Fruit fly (Drosophila melanogaster): ENCODE results near the gene tx.

The tx gene

DNA sequence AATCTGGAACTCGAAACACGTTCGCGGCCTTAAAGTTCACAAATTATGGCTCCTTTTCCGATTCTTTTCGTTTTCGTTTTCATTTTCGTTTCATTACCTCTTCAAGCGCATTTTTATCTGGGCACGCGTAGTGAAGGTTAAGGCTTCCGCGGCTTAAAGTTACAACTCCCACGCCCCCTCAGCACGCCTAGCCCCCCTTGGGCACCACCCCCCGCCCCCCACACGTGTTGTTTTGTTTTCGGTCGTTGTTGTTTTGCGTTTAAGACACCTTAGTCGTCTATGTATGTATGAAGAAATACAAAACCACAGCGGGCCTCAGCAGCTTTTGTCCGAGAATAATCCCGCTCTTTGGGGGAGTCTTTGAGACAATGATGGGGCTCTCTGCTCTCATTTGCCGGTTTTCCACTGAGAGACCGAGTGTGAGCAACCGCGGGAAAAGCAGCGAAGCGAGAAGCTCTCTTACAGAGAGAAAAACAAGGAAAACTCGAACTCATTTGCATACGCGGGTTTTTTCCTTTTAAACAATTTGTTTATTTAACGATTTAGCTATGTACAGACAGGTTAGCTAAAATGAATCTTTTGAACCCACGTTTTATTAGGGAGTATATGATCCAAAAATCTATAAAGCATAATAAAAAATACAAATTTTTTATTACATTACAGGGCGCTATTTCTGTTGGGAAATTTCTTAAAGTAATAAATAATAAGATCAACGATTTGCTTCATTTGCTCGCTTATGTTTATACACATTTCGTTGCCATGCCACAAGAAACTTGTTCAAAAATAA, 21.8 kb downstream of the tx start:
- no peak for TF ChIP-seq CG10348 (GFP tag; IDR thresholded peaks at IDR 0.05)
- peak; percentile 74 for TF ChIP-seq CG14655 (GFP tag; optimal IDR thresholded peaks at IDR 0.05)
- no peak for TF ChIP-seq rn (GFP tag; IDR thresholded peaks at IDR 0.05)
- peak; percentile 9 for TF ChIP-seq D1 (tag; optimal IDR thresholded peaks at IDR 0.05)
- peak; percentile 21 for TF ChIP-seq EcR (GFP tag; optimal IDR thresholded peaks at IDR 0.05)
- peak; percentile 32 for TF ChIP-seq Pif1B (GFP tag; optimal IDR thresholded peaks at IDR 0.05)
- TF ChIP-seq Pif1A (GFP tag; optimal IDR thresholded peaks at IDR 0.05), result peak; percentile 40
- TF ChIP-seq gl (tag; optimal IDR thresholded peaks at IDR 0.05), result peak; percentile 25
- TF ChIP-seq CG8159 (tag; optimal IDR thresholded peaks at IDR 0.05), result peak; percentile 44
- TF ChIP-seq CG8301 (tag; optimal IDR thresholded peaks at IDR 0.05), result peak; percentile 63
- TF ChIP-seq CG34367 (tag; optimal IDR thresholded peaks at IDR 0.05), result no peak
- TF ChIP-seq CG12605 (GFP tag; IDR thresholded peaks at IDR 0.05), result peak; percentile 44
- TF ChIP-seq Ets98B (GFP tag; IDR thresholded peaks at IDR 0.05), result peak; percentile 74
- peak; percentile 44 for TF ChIP-seq CG17806 (tag; optimal IDR thresholded peaks at IDR 0.05)
- peak; percentile 4 for TF ChIP-seq CG13204 (GFP tag; optimal IDR thresholded peaks at IDR 0.05)
- peak; percentile 39; the same call in 1 of the 3 replicates for TF ChIP-seq fd96Ca (GFP tag; IDR thresholded peaks at IDR 0.05)
- peak; percentile 52 for TF ChIP-seq CG9948 (tag; optimal IDR thresholded peaks at IDR 0.05)
- TF ChIP-seq CG15710 (tag; optimal IDR thresholded peaks at IDR 0.05), result peak; percentile 15
- no peak for TF ChIP-seq Snoo (tag; optimal IDR thresholded peaks at IDR 0.05)
- TF ChIP-seq CG32121 (GFP tag; IDR thresholded peaks at IDR 0.05), result peak; percentile 72; the same call in 1 of the 2 replicates
- TF ChIP-seq CG4496 (GFP tag; IDR thresholded peaks at IDR 0.05), result peak; percentile 74

DNA sequence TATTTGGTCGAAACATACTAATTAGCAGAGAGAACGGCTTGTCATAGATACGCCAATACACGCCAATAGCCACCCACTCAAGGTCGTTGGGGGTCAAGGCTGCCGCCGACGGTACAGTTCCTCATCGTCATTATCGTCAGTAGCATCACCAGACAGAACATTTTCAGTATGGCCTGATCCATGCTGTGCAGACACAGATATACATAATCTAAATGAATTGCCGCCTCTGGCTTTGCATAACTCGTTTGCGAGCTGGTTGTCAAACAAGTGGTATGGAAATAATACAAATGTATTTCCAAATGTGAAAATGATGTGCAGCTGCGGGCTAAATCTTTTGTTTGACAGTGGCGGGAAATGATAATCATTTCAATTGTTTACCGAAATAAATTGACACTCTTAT, 22.6 kb downstream of the tx start:
- TF ChIP-seq CG12605 (GFP tag; IDR thresholded peaks at IDR 0.05) (no peak), CG8301 (tag; optimal IDR thresholded peaks at IDR 0.05) (no peak), Ets98B (GFP tag; IDR thresholded peaks at IDR 0.05) (no peak), CG10348 (GFP tag; IDR thresholded peaks at IDR 0.05) (no peak), CG13204 (GFP tag; optimal IDR thresholded peaks at IDR 0.05) (no peak), fd96Ca (GFP tag; IDR thresholded peaks at IDR 0.05) (no peak), EcR (GFP tag; optimal IDR thresholded peaks at IDR 0.05) (no peak), CG17806 (tag; optimal IDR thresholded peaks at IDR 0.05) (no peak), CG34367 (tag; optimal IDR thresholded peaks at IDR 0.05) (no peak), Pif1B (GFP tag; optimal IDR thresholded peaks at IDR 0.05) (no peak), Snoo (tag; optimal IDR thresholded peaks at IDR 0.05) (no peak), CG4496 (GFP tag; IDR thresholded peaks at IDR 0.05) (no peak), CG14655 (GFP tag; optimal IDR thresholded peaks at IDR 0.05) (no peak), gl (tag; optimal IDR thresholded peaks at IDR 0.05) (no peak), CG32121 (GFP tag; IDR thresholded peaks at IDR 0.05) (no peak), CG15710 (tag; optimal IDR thresholded peaks at IDR 0.05) (no peak), rn (GFP tag; IDR thresholded peaks at IDR 0.05) (no peak), CG8159 (tag; optimal IDR thresholded peaks at IDR 0.05) (no peak), Pif1A (GFP tag; optimal IDR thresholded peaks at IDR 0.05) (no peak), CG9948 (tag; optimal IDR thresholded peaks at IDR 0.05) (no peak)

DNA sequence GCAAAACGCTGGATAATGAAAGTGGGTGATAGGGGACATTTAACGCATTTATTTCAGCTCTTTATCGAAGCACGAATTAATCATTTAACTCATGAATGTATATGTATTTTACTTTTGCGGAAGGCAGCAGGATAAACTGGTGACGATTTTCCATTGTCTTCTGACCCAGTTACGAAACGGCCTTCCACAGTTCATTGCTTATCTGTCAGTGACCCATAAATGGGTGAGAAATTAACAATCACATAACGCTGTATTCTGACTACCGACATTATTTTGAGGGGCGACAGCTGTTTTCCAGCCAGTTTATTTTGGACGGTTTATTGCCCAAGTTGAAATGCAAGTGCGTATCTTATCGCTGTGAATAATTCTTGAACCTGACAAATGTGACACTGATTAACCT, 23.0 kb downstream of the tx start:
- peak; percentile 79 for TF ChIP-seq EcR (GFP tag; optimal IDR thresholded peaks at IDR 0.05)
- TF ChIP-seq Snoo (tag; optimal IDR thresholded peaks at IDR 0.05), result no peak

DNA sequence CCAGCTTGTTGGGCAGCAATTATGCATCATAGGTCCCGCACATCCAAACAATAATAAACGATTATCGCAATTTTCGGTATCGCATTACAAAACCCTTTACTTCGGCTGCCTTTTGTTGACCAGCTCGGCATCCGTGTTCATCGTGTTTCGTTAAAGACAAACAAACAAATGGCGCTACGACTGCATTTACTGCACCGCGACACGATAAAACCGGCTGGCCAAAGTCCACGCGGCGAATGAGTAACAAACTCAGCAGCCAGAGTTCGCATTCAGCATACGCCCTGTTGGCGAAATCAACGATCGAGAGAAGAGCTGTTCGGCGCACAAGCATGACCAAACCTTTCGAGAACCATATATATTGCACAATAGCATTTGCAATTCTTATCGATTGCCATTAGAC, 23.8 kb downstream of the tx start:
- TF ChIP-seq CG12605 (GFP tag; IDR thresholded peaks at IDR 0.05) (peak; percentile 54; the same call in 1 of the 2 replicates), CG8159 (tag; optimal IDR thresholded peaks at IDR 0.05) (no peak), CG9948 (tag; optimal IDR thresholded peaks at IDR 0.05) (no peak), CG14655 (GFP tag; optimal IDR thresholded peaks at IDR 0.05) (no peak), CG15710 (tag; optimal IDR thresholded peaks at IDR 0.05) (no peak), Snoo (tag; optimal IDR thresholded peaks at IDR 0.05) (peak; percentile 39), CG17806 (tag; optimal IDR thresholded peaks at IDR 0.05) (no peak), CG13204 (GFP tag; optimal IDR thresholded peaks at IDR 0.05) (peak; percentile 4), EcR (GFP tag; optimal IDR thresholded peaks at IDR 0.05) (no peak), Ets98B (GFP tag; IDR thresholded peaks at IDR 0.05) (peak; percentile 27; the same call in 1 of the 2 replicates), fd96Ca (GFP tag; IDR thresholded peaks at IDR 0.05) (no peak), CG34367 (tag; optimal IDR thresholded peaks at IDR 0.05) (no peak), gl (tag; optimal IDR thresholded peaks at IDR 0.05) (peak; percentile 63), Pif1B (GFP tag; optimal IDR thresholded peaks at IDR 0.05) (peak; percentile 46), CG32121 (GFP tag; IDR thresholded peaks at IDR 0.05) (no peak), CG8301 (tag; optimal IDR thresholded peaks at IDR 0.05) (peak; percentile 4), CG10348 (GFP tag; IDR thresholded peaks at IDR 0.05) (no peak), rn (GFP tag; IDR thresholded peaks at IDR 0.05) (no peak), CG4496 (GFP tag; IDR thresholded peaks at IDR 0.05) (peak; percentile 73), Pif1A (GFP tag; optimal IDR thresholded peaks at IDR 0.05) (peak; percentile 49), D1 (tag; optimal IDR thresholded peaks at IDR 0.05) (no peak)

DNA sequence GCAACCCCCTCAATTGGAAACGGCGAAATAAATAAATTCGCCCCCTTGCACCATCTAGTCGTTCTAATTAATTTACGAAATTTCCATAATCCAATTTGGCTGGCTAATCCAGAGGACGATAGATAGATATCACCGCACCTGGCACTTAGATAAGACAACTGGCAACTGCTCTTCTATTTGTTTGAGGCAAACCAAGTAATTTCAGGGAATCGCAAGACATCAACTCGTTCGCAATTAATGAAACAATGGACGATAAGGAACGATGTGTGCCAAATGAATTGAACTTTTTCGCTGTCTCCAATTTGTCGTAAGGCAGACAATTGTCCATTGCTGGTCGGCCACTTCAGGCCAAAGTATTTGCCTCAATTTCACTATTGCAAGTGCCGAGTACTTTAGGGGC, 24.5 kb downstream of the tx start:
- TF ChIP-seq CG8159 (tag; optimal IDR thresholded peaks at IDR 0.05), result no peak
- TF ChIP-seq CG34367 (tag; optimal IDR thresholded peaks at IDR 0.05), result no peak
- TF ChIP-seq CG4496 (GFP tag; IDR thresholded peaks at IDR 0.05), result no peak
- TF ChIP-seq CG15710 (tag; optimal IDR thresholded peaks at IDR 0.05), result no peak
- no peak for TF ChIP-seq D1 (tag; optimal IDR thresholded peaks at IDR 0.05)
- no peak for TF ChIP-seq EcR (GFP tag; optimal IDR thresholded peaks at IDR 0.05)
- TF ChIP-seq CG10348 (GFP tag; IDR thresholded peaks at IDR 0.05), result no peak
- no peak for TF ChIP-seq CG9948 (tag; optimal IDR thresholded peaks at IDR 0.05)
- no peak for TF ChIP-seq Pif1B (GFP tag; optimal IDR thresholded peaks at IDR 0.05)
- TF ChIP-seq Ets98B (GFP tag; IDR thresholded peaks at IDR 0.05), result no peak
- no peak for TF ChIP-seq Snoo (tag; optimal IDR thresholded peaks at IDR 0.05)
- TF ChIP-seq gl (tag; optimal IDR thresholded peaks at IDR 0.05), result no peak
- no peak for TF ChIP-seq CG12605 (GFP tag; IDR thresholded peaks at IDR 0.05)
- no peak for TF ChIP-seq rn (GFP tag; IDR thresholded peaks at IDR 0.05)
- no peak for TF ChIP-seq fd96Ca (GFP tag; IDR thresholded peaks at IDR 0.05)
- TF ChIP-seq CG14655 (GFP tag; optimal IDR thresholded peaks at IDR 0.05), result no peak
- TF ChIP-seq CG8301 (tag; optimal IDR thresholded peaks at IDR 0.05), result no peak
- no peak for TF ChIP-seq CG13204 (GFP tag; optimal IDR thresholded peaks at IDR 0.05)
- no peak for TF ChIP-seq CG17806 (tag; optimal IDR thresholded peaks at IDR 0.05)
- TF ChIP-seq Pif1A (GFP tag; optimal IDR thresholded peaks at IDR 0.05), result no peak

All from whole organism, pupa.